Worm (Caenorhabditis elegans) whole organism, L4 larva: Measurements from ENCODE around the gene mdh-1.

Experiments
- aha-1 ChIP-seq: fragments of 150-350 bp; peaks from one replicate; lab custom pipeline; 2014; ENCODE audit warnings: missing biosample characterization, missing genetic modification characterization
- lin-39 ChIP-seq: fragments of 150-350 bp; optimal IDR thresholded peaks from 2 replicates; lab custom pipeline; 2014; ENCODE audit warnings: missing biosample characterization, missing genetic modification reagents, missing genetic modification characterization
- madf-9 ChIP-seq: fragments of 200-800 bp; sonication (Bioruptor generic); conservative IDR thresholded peaks from 2 replicates; pipeline ENCODE4 v1.3.6; 2022; ENCODE audit warnings: missing genetic modification reagents, missing genetic modification characterization, missing compliant biosample characterization
- unc-130 ChIP-seq: sonication (generic microtip); optimal IDR thresholded peaks from 2 replicates; lab custom pipeline; 2016; ENCODE audit warnings: missing genetic modification reagents, missing genetic modification characterization, missing compliant biosample characterization
- ztf-11 ChIP-seq: fragments of 150-350 bp; optimal IDR thresholded peaks from 2 replicates; lab custom pipeline; 2014; ENCODE audit warnings: missing biosample characterization, missing genetic modification characterization

DNA sequence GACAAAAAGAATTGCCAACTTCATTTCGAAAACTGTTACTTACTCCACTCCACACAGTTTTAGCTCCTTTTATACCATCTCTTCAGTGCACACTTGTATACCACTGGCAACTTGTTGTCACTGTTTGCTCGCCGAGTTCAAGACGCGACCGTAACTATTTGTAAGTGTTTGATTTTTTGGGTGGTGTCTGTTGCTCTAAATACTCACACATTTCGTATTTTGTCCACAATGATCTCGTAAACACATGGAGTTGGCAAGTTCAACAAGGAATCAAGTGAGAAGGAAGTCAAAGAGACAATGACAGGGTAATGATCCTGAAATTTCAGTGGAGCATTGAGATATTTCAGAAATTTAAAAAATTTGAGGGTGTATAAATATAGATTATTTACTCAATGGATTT is 16.7 kb upstream of the mdh-1 start, which contains the start of gene hpo-26:
- TF ChIP-seq lin-39 = no peak
- no peak for TF ChIP-seq ztf-11 (tag; lab: Kevin White, UChicago)
- TF ChIP-seq unc-130 (GFP tag; lab: Kevin White, UChicago) = no peak
- TF ChIP-seq madf-9 (GFP tag; lab: Robert Waterston, UW) = no peak
- no peak for TF ChIP-seq aha-1 (tag; lab: Kevin White, UChicago)
